Fruit fly (Drosophila melanogaster): ENCODE data around the gene SmydA-8.

Gene SmydA-8

dm6 chrX:2212327-2212820 lies 1.2 kb downstream of the SmydA-8 start:
- TF ChIP-seq CG6689 (GFP tag; IDR thresholded peaks at IDR 0.05) (no peak), CG11504 (tag; optimal IDR thresholded peaks at IDR 0.05) (peak; percentile 6), Med (GFP tag) (peak; percentile 25), CG11723 (GFP tag; optimal IDR thresholded peaks at IDR 0.05) (no peak), Blimp-1 (GFP tag; optimal IDR thresholded peaks at IDR 0.05) (peak; percentile 14)

dm6 chrX:2208641-2209241 lies 4.9 kb downstream of the SmydA-8 start:
- TF ChIP-seq her (GFP tag; optimal IDR thresholded peaks at IDR 0.05): no peak
- no peak for TF ChIP-seq Taf1 (GFP tag; IDR thresholded peaks at IDR 0.05)
- no peak for TF ChIP-seq eyg (GFP tag; optimal IDR thresholded peaks at IDR 0.05)
- TF ChIP-seq Meics (GFP tag; optimal IDR thresholded peaks at IDR 0.05): peak; percentile 27
- TF ChIP-seq sob (GFP tag; IDR thresholded peaks at IDR 0.05): no peak
- no peak for TF ChIP-seq CG2199 (GFP tag; IDR thresholded peaks at IDR 0.05)
- no peak for TF ChIP-seq gcm (GFP tag; optimal IDR thresholded peaks at IDR 0.05)
- TF ChIP-seq CG12155 (GFP tag; optimal IDR thresholded peaks at IDR 0.05): no peak
- TF ChIP-seq ci (GFP tag; IDR thresholded peaks at IDR 0.05): no peak
- no peak for TF ChIP-seq CG16813 (GFP tag; IDR thresholded peaks at IDR 0.05; ENCODE audit: partially characterized antibody)
- no peak for TF ChIP-seq ken (GFP tag; IDR thresholded peaks at IDR 0.05)
- no peak for TF ChIP-seq CG1024 (GFP tag; IDR thresholded peaks at IDR 0.05)
- no peak for TF ChIP-seq BEAF-32 (GFP tag; optimal IDR thresholded peaks at IDR 0.05)
- TF ChIP-seq zfh2 (GFP tag; optimal IDR thresholded peaks at IDR 0.05): peak; percentile 15
- no peak for TF ChIP-seq wor (GFP tag; IDR thresholded peaks at IDR 0.05)
- no peak for TF ChIP-seq Ravus (GFP tag; IDR thresholded peaks at IDR 0.05)
- TF ChIP-seq CG31224 (GFP tag; IDR thresholded peaks at IDR 0.05): no peak
- no peak for TF ChIP-seq fru (optimal IDR thresholded peaks at IDR 0.05)
- no peak for TF ChIP-seq vfl (GFP tag; optimal IDR thresholded peaks at IDR 0.05)
- TF ChIP-seq Pdp1 (GFP tag; optimal IDR thresholded peaks at IDR 0.05): peak in 1 of 2 experiments; percentile 16
- TF ChIP-seq CG4328 (GFP tag; optimal IDR thresholded peaks at IDR 0.05): no peak
- no peak for TF ChIP-seq wdn (GFP tag; IDR thresholded peaks at IDR 0.05)
- TF ChIP-seq Med (GFP tag): peak; percentile 74
- TF ChIP-seq luna (GFP tag; optimal IDR thresholded peaks at IDR 0.05): no peak
- TF ChIP-seq ash1 (GFP tag; optimal IDR thresholded peaks at IDR 0.05): no peak
- TF ChIP-seq CG8359 (GFP tag; optimal IDR thresholded peaks at IDR 0.05; ENCODE audit: borderline replicate concordance): no peak
- peak; percentile 48 for TF ChIP-seq dmrt99B (tag; optimal IDR thresholded peaks at IDR 0.05)
- TF ChIP-seq CG4707 (GFP tag; optimal IDR thresholded peaks at IDR 0.05): no peak
- no peak for TF ChIP-seq Hr78 (GFP tag; optimal IDR thresholded peaks at IDR 0.05)
- TF ChIP-seq CG7928 (GFP tag; optimal IDR thresholded peaks at IDR 0.05): no peak
- TF ChIP-seq Hsf (GFP tag; optimal IDR thresholded peaks at IDR 0.05): no peak
- TF ChIP-seq unpg (GFP tag; optimal IDR thresholded peaks at IDR 0.05): no peak
- no peak for TF ChIP-seq zfh1 (GFP tag; IDR thresholded peaks at IDR 0.05)
- 0 out of 2 replicates have a peak, but pooled peaks have one; percentile 10 for TF ChIP-seq CG9215 (GFP tag; IDR thresholded peaks at IDR 0.05)
- peak; percentile 65 for TF ChIP-seq Ptx1 (GFP tag; IDR thresholded peaks at IDR 0.05)
- TF ChIP-seq pnt (GFP tag; optimal IDR thresholded peaks at IDR 0.05): no peak
- no peak for TF ChIP-seq CG11456 (GFP tag; IDR thresholded peaks at IDR 0.05)
- peak; percentile 23 for TF ChIP-seq CG2120 (GFP tag; optimal IDR thresholded peaks at IDR 0.05)
- TF ChIP-seq unc-4 (GFP tag; IDR thresholded peaks at IDR 0.05; ENCODE audit: partially characterized antibody): no peak
- no peak for TF ChIP-seq D19A (tag; optimal IDR thresholded peaks at IDR 0.05)
- TF ChIP-seq CoRest (tag; optimal IDR thresholded peaks at IDR 0.05): peak; percentile 19
- no peak for TF ChIP-seq CG8089 (GFP tag; optimal IDR thresholded peaks at IDR 0.05)
- TF ChIP-seq CG1233 (GFP tag; optimal IDR thresholded peaks at IDR 0.05): no peak
- TF ChIP-seq CG11560 (tag; IDR thresholded peaks at IDR 0.05): peak; percentile 23; the same call in 1 of the 3 replicates
- TF ChIP-seq Sox102F (GFP tag; optimal IDR thresholded peaks at IDR 0.05): peak; percentile 35
